Fruit fly (Drosophila melanogaster): Measurements from ENCODE around the gene Polr2M.

- TF ChIP-seq psq (optimal IDR thresholded peaks at IDR 0.05) (no peak), Dll (optimal IDR thresholded peaks at IDR 0.05) (no peak), CG8478 (optimal IDR thresholded peaks at IDR 0.05) (no peak)
These were observed 9.7 kb downstream of the Polr2M start for dm6 chr3R:19238934-19239333.
